Worm (Caenorhabditis elegans): ENCODE results near the gene popl-1.

The popl-1 gene

ce11 chrIII:6467005-6467404 lies 36.3 kb upstream of the popl-1 start, which contains the start of gene T26A5.2:
Gene T26A5.2 (plus strand): TSS chrIII:6467305.
- no peak for TF ChIP-seq Y48G9A.11 (GFP tag; IDR thresholded peaks at IDR 0.05)
- no peak for TF ChIP-seq snpc-1.2 (GFP tag; IDR thresholded peaks at IDR 0.05)
- TF ChIP-seq pqm-1 (tag; optimal IDR thresholded peaks at IDR 0.05): no peak
- no peak for TF ChIP-seq nhr-28 (tag; optimal IDR thresholded peaks at IDR 0.05)
- TF ChIP-seq nhr-76 (tag; optimal IDR thresholded peaks at IDR 0.05): no peak
- TF ChIP-seq aha-1 (tag): peak; percentile 4

- TF ChIP-seq daf-8 (GFP tag; IDR thresholded peaks at IDR 0.05): no peak
- TF ChIP-seq ceh-82 (tag; optimal IDR thresholded peaks at IDR 0.05): no peak
Measured at ce11 chrIII:6464913-6465312, 34.2 kb upstream of the popl-1 start, which contains the start of gene nduf-2.2. Gene nduf-2.2 (plus strand): TSS chrIII:6465222.

ce11 chrIII:6464113-6464571 lies 33.4 kb upstream of the popl-1 start:
- TF ChIP-seq lin-39 (tag; optimal IDR thresholded peaks at IDR 0.05) (no peak), snpc-1.2 (GFP tag; IDR thresholded peaks at IDR 0.05) (peak; percentile 77), zip-11 (GFP tag; IDR thresholded peaks at IDR 0.05) (no peak), dmd-6 (GFP tag; IDR thresholded peaks at IDR 0.05) (peak; percentile 95), F26F4.8 (GFP tag; conservative IDR thresholded peaks at IDR 0.05) (no peak), lir-3 (tag; optimal IDR thresholded peaks at IDR 0.05) (no peak), tra-1 (GFP tag; IDR thresholded peaks at IDR 0.05) (peak; percentile 95), mdl-1 (tag; optimal IDR thresholded peaks at IDR 0.05) (peak; percentile 81 to 95), ctbp-1 (GFP tag; IDR thresholded peaks at IDR 0.05) (peak; percentile 89), hlh-30 (tag; optimal IDR thresholded peaks at IDR 0.05; ENCODE audit: insufficient read depth) (peak; percentile 95), nhr-48 (tag; optimal IDR thresholded peaks at IDR 0.05) (peak; percentile 89), nhr-28 (tag; optimal IDR thresholded peaks at IDR 0.05) (peak; percentile 91), hmg-1.1 (GFP tag; IDR thresholded peaks at IDR 0.05) (peak; percentile 89), ces-1 (GFP tag; optimal IDR thresholded peaks at IDR 0.05) (no peak), lin-38 (GFP tag; IDR thresholded peaks at IDR 0.05) (peak; percentile 84), tag-97 (GFP tag; IDR thresholded peaks at IDR 0.05) (no peak), R02D3.7 (tag; optimal IDR thresholded peaks at IDR 0.05) (no peak), ama-1 (optimal IDR thresholded peaks at IDR 0.05) (peak; percentile 89), sdz-12 (GFP tag; optimal IDR thresholded peaks at IDR 0.05) (peak; percentile 25), F37D6.2 (tag; optimal IDR thresholded peaks at IDR 0.05) (peak; percentile 47), madf-9 (GFP tag; conservative IDR thresholded peaks at IDR 0.05) (peak; percentile 76), fkh-10 (GFP tag; optimal IDR thresholded peaks at IDR 0.05) (no peak), nhr-77 (tag; optimal IDR thresholded peaks at IDR 0.05) (peak; percentile 85), unc-39 (tag; optimal IDR thresholded peaks at IDR 0.05) (no peak), egl-43 (GFP tag; IDR thresholded peaks at IDR 0.05) (peak; percentile 93), duxl-1 (tag; optimal IDR thresholded peaks at IDR 0.05; ENCODE audit: poor library complexity) (peak; percentile 60), nhr-25 (tag; optimal IDR thresholded peaks at IDR 0.05; ENCODE audit: borderline replicate concordance, insufficient read depth) (peak; percentile 51), attf-4 (tag; optimal IDR thresholded peaks at IDR 0.05) (no peak), set-16 (GFP tag; IDR thresholded peaks at IDR 0.05) (peak; percentile 100), zag-1 (tag; optimal IDR thresholded peaks at IDR 0.05) (no peak), nhr-237 (tag; optimal IDR thresholded peaks at IDR 0.05) (no peak), saeg-2 (GFP tag; IDR thresholded peaks at IDR 0.05) (peak; percentile 70; the same call in 1 of the 2 replicates), php-3 (GFP tag; IDR thresholded peaks at IDR 0.05) (peak; percentile 88), mep-1 (tag; optimal IDR thresholded peaks at IDR 0.05) (peak; percentile 91), lin-13 (GFP tag; optimal IDR thresholded peaks at IDR 0.05) (peak; percentile 71), vab-7 (GFP tag; IDR thresholded peaks at IDR 0.05) (peak; percentile 68), mdt-29 (GFP tag; IDR thresholded peaks at IDR 0.05) (peak; percentile 85), hif-1 (tag; optimal IDR thresholded peaks at IDR 0.05) (peak in 1 of 2 experiments; percentile 85), ZK546.5 (tag; optimal IDR thresholded peaks at IDR 0.05) (no peak), ZK337.2 (GFP tag; IDR thresholded peaks at IDR 0.05) (no peak), pqm-1 (tag; optimal IDR thresholded peaks at IDR 0.05) (peak; percentile 96), Y75B8A.6 (GFP tag; IDR thresholded peaks at IDR 0.05) (0 out of 2 replicates have a peak, but pooled peaks have one; percentile 54)

Data from whole organism, L4 larva.